Fruit fly (Drosophila melanogaster) whole organism, embryonic: ENCODE data around the gene CG15882.

ENCODE experiments used
- CG10274 ChIP-seq: fragments of 200-800 bp; sonication (Bioruptor generic); optimal IDR thresholded peaks from 3 replicates; lab custom pipeline; 2017; ENCODE audit warnings: missing biosample characterization, mild to moderate bottlenecking, missing genetic modification characterization
- CG10959 ChIP-seq: fragments of 200-800 bp; sonication (Bioruptor generic); IDR thresholded peaks from 2 replicates; pipeline ENCODE4 v1.3.6; 2022; ENCODE audit warnings: missing biosample characterization, missing genetic modification characterization
- CG11695 ChIP-seq: fragments of 200-800 bp; sonication (Bioruptor generic); IDR thresholded peaks from 3 replicates; pipeline ENCODE4 v1.3.6; 2022; ENCODE audit warnings: missing biosample characterization, missing genetic modification characterization
- CG12155 ChIP-seq: fragments of 200-800 bp; sonication (Bioruptor generic); optimal IDR thresholded peaks from 3 replicates; lab custom pipeline; 2016; ENCODE audit warnings: missing biosample characterization, missing genetic modification characterization
- CG12744 ChIP-seq: fragments of 200-800 bp; sonication (Bioruptor generic); optimal IDR thresholded peaks from 2 replicates; lab custom pipeline; 2016; ENCODE audit warnings: missing biosample characterization, missing genetic modification characterization
- CG13287 ChIP-seq: fragments of 200-800 bp; sonication (Bioruptor generic); IDR thresholded peaks from 2 replicates; pipeline ENCODE4 v1.3.6; 2022; ENCODE audit warnings: missing biosample characterization, missing genetic modification characterization; ENCODE audit not compliant: partially characterized antibody
- CG13624 ChIP-seq: fragments of 200-800 bp; sonication (Bioruptor generic); optimal IDR thresholded peaks from 2 replicates; lab custom pipeline; 2016; ENCODE audit warnings: missing biosample characterization, missing genetic modification characterization
- CG14014 ChIP-seq: fragments of 200-800 bp; sonication (Bioruptor generic); IDR thresholded peaks from 2 replicates; pipeline ENCODE4 v1.3.6; 2022; ENCODE audit warnings: missing biosample characterization, missing genetic modification characterization
- CG14710 ChIP-seq: fragments of 200-800 bp; sonication (Bioruptor generic); optimal IDR thresholded peaks from 3 replicates; lab custom pipeline; 2019; ENCODE audit warnings: missing biosample characterization, mild to moderate bottlenecking, missing genetic modification characterization, moderate library complexity
- CG15269 ChIP-seq: fragments of 200-800 bp; sonication (Bioruptor generic); optimal IDR thresholded peaks from 2 replicates; lab custom pipeline; 2018; ENCODE audit warnings: missing biosample characterization, mild to moderate bottlenecking, missing genetic modification characterization, moderate library complexity
- CG17328 ChIP-seq: fragments of 200-800 bp; sonication (Bioruptor generic); IDR thresholded peaks from 2 replicates; pipeline ENCODE4 v1.3.6; 2022; ENCODE audit warnings: missing biosample characterization, missing genetic modification characterization
- CG17361 ChIP-seq: fragments of 200-800 bp; sonication (Bioruptor generic); IDR thresholded peaks from 3 replicates; pipeline ENCODE4 v1.3.6; 2022; ENCODE audit warnings: missing biosample characterization, missing genetic modification characterization
- CG17612 ChIP-seq: fragments of 200-800 bp; sonication (Bioruptor generic); IDR thresholded peaks from 2 replicates; pipeline ENCODE4 v1.3.6; 2022; ENCODE audit warnings: missing biosample characterization, missing genetic modification characterization
- CG18764 ChIP-seq: fragments of 200-800 bp; sonication (Bioruptor generic); optimal IDR thresholded peaks from 3 replicates; lab custom pipeline; 2016; ENCODE audit warnings: missing biosample characterization, missing genetic modification characterization
- CG2199 ChIP-seq: fragments of 200-800 bp; sonication (Bioruptor generic); IDR thresholded peaks from 3 replicates; pipeline ENCODE4 v1.3.6; 2022; ENCODE audit warnings: missing biosample characterization, missing genetic modification characterization
- CG31224 ChIP-seq: fragments of 200-800 bp; sonication (Bioruptor generic); IDR thresholded peaks from 2 replicates; pipeline ENCODE4 v1.3.6; 2022; ENCODE audit warnings: missing biosample characterization, missing genetic modification characterization
- CG32772 ChIP-seq: fragments of 200-800 bp; sonication (Bioruptor generic); IDR thresholded peaks from 2 replicates; pipeline ENCODE4 v1.3.6; 2022; ENCODE audit warnings: missing biosample characterization, missing genetic modification characterization
- CG3281 ChIP-seq: fragments of 200-800 bp; sonication (Bioruptor generic); optimal IDR thresholded peaks from 3 replicates; lab custom pipeline; 2017; ENCODE audit warnings: missing biosample characterization, mild to moderate bottlenecking, missing genetic modification characterization
- CG34422 ChIP-seq: fragments of 200-800 bp; sonication (Bioruptor generic); IDR thresholded peaks from 3 replicates; pipeline ENCODE4 v1.3.6; 2022; ENCODE audit warnings: missing biosample characterization, missing genetic modification characterization
- CG5245 ChIP-seq: fragments of 200-800 bp; sonication (Bioruptor generic); optimal IDR thresholded peaks from 3 replicates; lab custom pipeline; 2016; ENCODE audit warnings: missing biosample characterization, missing genetic modification characterization
- CG6175 ChIP-seq: fragments of 200-800 bp; sonication (Bioruptor generic); IDR thresholded peaks from 3 replicates; pipeline ENCODE4 v1.3.6; 2022; ENCODE audit warnings: missing biosample characterization, missing genetic modification characterization
- CG7357 ChIP-seq: fragments of 200-800 bp; sonication (Bioruptor generic); IDR thresholded peaks from 3 replicates; pipeline ENCODE4 v1.3.6; 2022; ENCODE audit warnings: missing biosample characterization, missing genetic modification characterization
- CG7928 ChIP-seq: fragments of 200-800 bp; sonication (Bioruptor generic); optimal IDR thresholded peaks from 2 replicates; lab custom pipeline; 2017; ENCODE audit warnings: missing biosample characterization, mild to moderate bottlenecking, missing genetic modification characterization
- CG8765 ChIP-seq: fragments of 200-800 bp; sonication (Bioruptor generic); IDR thresholded peaks from 2 replicates; pipeline ENCODE4 v1.3.6; 2022; ENCODE audit warnings: missing biosample characterization, missing genetic modification characterization
- Dfd ChIP-seq, 2 experiments: fragments of >200 bp; optimal IDR thresholded peaks; 2 replicates each; lab custom pipeline; 2017; ENCODE audit warnings: missing biosample characterization in 2 of 2, missing genetic modification characterization in 2 of 2
- HmgD ChIP-seq: fragments of 200-800 bp; sonication (Bioruptor generic); optimal IDR thresholded peaks from 3 replicates; lab custom pipeline; 2016; ENCODE audit warnings: missing biosample characterization, missing genetic modification characterization
- Hmr ChIP-seq: fragments of 200-800 bp; sonication (Bioruptor generic); optimal IDR thresholded peaks from 3 replicates; lab custom pipeline; 2017; ENCODE audit warnings: mild to moderate bottlenecking, missing biosample characterization, missing genetic modification reagents, missing genetic modification characterization
- Med ChIP-seq: fragments of 200-800 bp; sonication (Bioruptor generic); peaks from one replicate; lab custom pipeline; 2016; ENCODE audit warnings: missing biosample characterization, missing genetic modification characterization, mild to moderate bottlenecking, inconsistent platforms, moderate library complexity
- Nf-YC ChIP-seq: fragments of 200-800 bp; optimal IDR thresholded peaks from 3 replicates; lab custom pipeline; 2019; ENCODE audit warnings: missing biosample characterization, mild to moderate bottlenecking, missing genetic modification characterization, moderate library complexity
- bowl ChIP-seq: fragments of 200-800 bp; sonication (Bioruptor generic); IDR thresholded peaks from 2 replicates; pipeline ENCODE4 v1.3.6; 2022; ENCODE audit warnings: missing biosample characterization, missing genetic modification characterization
- chm ChIP-seq: fragments of 200-800 bp; sonication (Bioruptor generic); IDR thresholded peaks from 2 replicates; pipeline ENCODE4 v1.3.6; 2022; ENCODE audit warnings: missing biosample characterization, missing genetic modification characterization
- dmrt99B ChIP-seq: fragments of 200-800 bp; sonication (Bioruptor generic); optimal IDR thresholded peaks from 2 replicates; lab custom pipeline; 2018; ENCODE audit warnings: missing biosample characterization, mild to moderate bottlenecking, missing genetic modification characterization, moderate library complexity
- dpn ChIP-seq, 2 experiments: fragments of 200-800 bp; sonication (Bioruptor generic); optimal IDR thresholded peaks; 3 replicates each; lab custom pipeline; 2016; ENCODE audit warnings: missing biosample characterization in 2 of 2, missing genetic modification characterization in 2 of 2
- dysf ChIP-seq: fragments of 200-800 bp; sonication (Bioruptor generic); IDR thresholded peaks from 3 replicates; pipeline ENCODE4 v1.3.6; 2022; ENCODE audit warnings: missing biosample characterization, missing genetic modification characterization
- eyg ChIP-seq: fragments of 200-800 bp; sonication (Bioruptor generic); optimal IDR thresholded peaks from 3 replicates; lab custom pipeline; 2016; ENCODE audit warnings: missing biosample characterization, missing genetic modification characterization
- fd64A ChIP-seq: fragments of 200-800 bp; sonication (Bioruptor generic); optimal IDR thresholded peaks from 3 replicates; lab custom pipeline; 2018; ENCODE audit warnings: missing biosample characterization, mild to moderate bottlenecking, missing genetic modification characterization
- gro ChIP-seq: fragments of 200-800 bp; sonication (Bioruptor generic); optimal IDR thresholded peaks from 2 replicates; lab custom pipeline; 2016; ENCODE audit warnings: missing biosample characterization, missing genetic modification characterization
- h ChIP-seq: fragments of >200 bp; optimal IDR thresholded peaks from 2 replicates; lab custom pipeline; 2017
- lov ChIP-seq, 2 experiments: fragments of 200-800 bp in 1 of 2; fragments of >200 bp in 1 of 2; sonication (Bioruptor generic) in 1 of 2; IDR thresholded peaks in 1 of 2; optimal IDR thresholded peaks in 1 of 2; 2 replicates in 1 of 2; 3 replicates in 1 of 2; pipeline versions ENCODE4 v1.3.6 to Lab custom; 2017 to 2022; ENCODE audit warnings: missing biosample characterization in 1 of 2, missing genetic modification characterization in 1 of 2
- oc ChIP-seq: fragments of 200-800 bp; sonication (Bioruptor generic); optimal IDR thresholded peaks from 2 replicates; lab custom pipeline; 2018; ENCODE audit warnings: missing biosample characterization, mild to moderate bottlenecking, missing genetic modification characterization, moderate library complexity
- org-1 ChIP-seq: fragments of 200-800 bp; sonication (Bioruptor generic); optimal IDR thresholded peaks from 2 replicates; lab custom pipeline; 2017; ENCODE audit warnings: missing biosample characterization, missing genetic modification characterization
- psq ChIP-seq: fragments of 200-800 bp; sonication (Bioruptor generic); optimal IDR thresholded peaks from 2 replicates; lab custom pipeline; 2017; ENCODE audit warnings: missing biosample characterization, missing genetic modification characterization
- repo ChIP-seq: fragments of 200-800 bp; sonication (Bioruptor generic); optimal IDR thresholded peaks from 2 replicates; lab custom pipeline; 2016; ENCODE audit warnings: missing biosample characterization, missing genetic modification characterization
- sd ChIP-seq: fragments of 200-800 bp; sonication (Bioruptor generic); optimal IDR thresholded peaks from 3 replicates; lab custom pipeline; 2018; ENCODE audit warnings: missing biosample characterization, mild to moderate bottlenecking, missing genetic modification characterization, moderate library complexity
- slbo ChIP-seq: fragments of 200-800 bp; sonication (Bioruptor generic); IDR thresholded peaks from 2 replicates; pipeline ENCODE4 v1.3.6; 2022; ENCODE audit warnings: missing biosample characterization, missing genetic modification characterization
- stc ChIP-seq: fragments of 200-800 bp; sonication (Bioruptor generic); IDR thresholded peaks from 2 replicates; pipeline ENCODE4 v1.3.6; 2022; ENCODE audit warnings: missing biosample characterization, missing genetic modification characterization
- tap ChIP-seq: fragments of 200-800 bp; optimal IDR thresholded peaks from 3 replicates; lab custom pipeline; 2019; ENCODE audit warnings: missing biosample characterization, mild to moderate bottlenecking, missing genetic modification characterization, moderate library complexity
- vvl ChIP-seq: fragments of 200-800 bp; sonication (Bioruptor generic); IDR thresholded peaks from 2 replicates; pipeline ENCODE4 v1.3.6; 2022; ENCODE audit warnings: missing biosample characterization, missing genetic modification characterization
- wdn ChIP-seq: fragments of 200-800 bp; sonication (Bioruptor generic); IDR thresholded peaks from 2 replicates; pipeline ENCODE4 v1.3.6; 2022; ENCODE audit warnings: missing biosample characterization, missing genetic modification characterization
- zen ChIP-seq: fragments of 200-800 bp; sonication (Bioruptor generic); optimal IDR thresholded peaks from 3 replicates; lab custom pipeline; 2018; ENCODE audit warnings: missing biosample characterization, mild to moderate bottlenecking, missing genetic modification characterization, moderate library complexity

The CG15882 gene

dm6 chrX:19167586-19168403 lies 43.6 kb upstream of the CG15882 start (continued):
- TF ChIP-seq CG13287 = 0 out of 2 replicates have a peak, but pooled peaks have one; percentile 24
- no peak for TF ChIP-seq tap
- no peak for TF ChIP-seq stc (GFP tag; lab: Robert Waterston, UW)
- no peak for TF ChIP-seq Dfd (GFP tag; optimal IDR thresholded peaks at IDR 0.05; lab: Kevin White, UChicago)
- peak; percentile 80 for TF ChIP-seq Med
- TF ChIP-seq gro = peak; percentile 40
- no peak for TF ChIP-seq CG7357 (GFP tag; lab: Robert Waterston, UW)
- TF ChIP-seq h = no peak
- peak; percentile 7 for TF ChIP-seq CG15269
- TF ChIP-seq slbo (GFP tag; lab: Robert Waterston, UW) = peak; percentile 25; the same call in 1 of the 2 replicates
- TF ChIP-seq CG11695 (GFP tag; lab: Robert Waterston, UW) = no peak
- no peak for TF ChIP-seq CG17361 (GFP tag; lab: Robert Waterston, UW)
- TF ChIP-seq chm (GFP tag; lab: Robert Waterston, UW) = no peak
- TF ChIP-seq org-1 (GFP tag; lab: Kevin White, UChicago) = no peak
- no peak for TF ChIP-seq HmgD (GFP tag; lab: Kevin White, UChicago)
- TF ChIP-seq CG8765 (GFP tag; lab: Robert Waterston, UW) = no peak
- no peak for TF ChIP-seq CG17612 (GFP tag; lab: Robert Waterston, UW)
- TF ChIP-seq CG18764 (GFP tag; lab: Kevin White, UChicago) = no peak
- TF ChIP-seq CG14014 (GFP tag; lab: Robert Waterston, UW) = no peak
- TF ChIP-seq psq = no peak
- TF ChIP-seq CG10959 (GFP tag; lab: Robert Waterston, UW) = no peak
- no peak for TF ChIP-seq CG12155 (GFP tag; lab: Kevin White, UChicago)
- peak; percentile 34; the same call in 1 of the 3 replicates for TF ChIP-seq dysf (GFP tag; lab: Robert Waterston, UW)
- TF ChIP-seq lov (optimal IDR thresholded peaks at IDR 0.05; lab: Kevin White, UChicago) = no peak
- TF ChIP-seq lov (GFP tag; IDR thresholded peaks at IDR 0.05; lab: Robert Waterston, UW) = 0 out of 3 replicates have a peak, but pooled peaks have one; percentile 46
- TF ChIP-seq CG10274 = no peak
- peak; percentile 24 for TF ChIP-seq Hmr
- no peak for TF ChIP-seq CG32772 (GFP tag; lab: Robert Waterston, UW)
- no peak for TF ChIP-seq repo (GFP tag; lab: Kevin White, UChicago)
- no peak for TF ChIP-seq bowl (GFP tag; lab: Robert Waterston, UW)
- no peak for TF ChIP-seq CG31224 (GFP tag; lab: Robert Waterston, UW)
- peak; percentile 73; the same call in 2 of the 3 replicates for TF ChIP-seq CG6175 (GFP tag; lab: Robert Waterston, UW)
- TF ChIP-seq sd (tag; lab: Kevin White, UChicago) = peak; percentile 69
- no peak for TF ChIP-seq eyg (GFP tag; lab: Kevin White, UChicago)
- TF ChIP-seq oc = peak; percentile 25
- TF ChIP-seq CG5245 (GFP tag; lab: Kevin White, UChicago) = no peak
- no peak for TF ChIP-seq zen
- TF ChIP-seq CG17328 (GFP tag; lab: Robert Waterston, UW) = peak; percentile 33; the same call in 1 of the 2 replicates
- peak; percentile 27; the same call in 1 of the 3 replicates for TF ChIP-seq CG34422 (GFP tag; lab: Robert Waterston, UW)
- peak; percentile 93 for TF ChIP-seq vvl
- TF ChIP-seq CG2199 = no peak
- TF ChIP-seq CG3281 = no peak
- no peak for TF ChIP-seq dmrt99B
- no peak for TF ChIP-seq Nf-YC (tag; lab: Kevin White, UChicago)
- no peak for TF ChIP-seq CG7928
- TF ChIP-seq wdn (GFP tag; lab: Robert Waterston, UW) = no peak
- TF ChIP-seq dpn (GFP tag; optimal IDR thresholded peaks at IDR 0.05; lab: Kevin White, UChicago) = no peak
- TF ChIP-seq fd64A (GFP tag; lab: Kevin White, UChicago) = no peak
- peak; percentile 49 for TF ChIP-seq CG13624 (GFP tag; lab: Kevin White, UChicago)
- no peak for TF ChIP-seq CG14710 (tag; lab: Kevin White, UChicago)
- TF ChIP-seq CG12744 (GFP tag; lab: Kevin White, UChicago) = no peak
